Fruit fly (Drosophila melanogaster): ENCODE results near the gene Ance.

DNA sequence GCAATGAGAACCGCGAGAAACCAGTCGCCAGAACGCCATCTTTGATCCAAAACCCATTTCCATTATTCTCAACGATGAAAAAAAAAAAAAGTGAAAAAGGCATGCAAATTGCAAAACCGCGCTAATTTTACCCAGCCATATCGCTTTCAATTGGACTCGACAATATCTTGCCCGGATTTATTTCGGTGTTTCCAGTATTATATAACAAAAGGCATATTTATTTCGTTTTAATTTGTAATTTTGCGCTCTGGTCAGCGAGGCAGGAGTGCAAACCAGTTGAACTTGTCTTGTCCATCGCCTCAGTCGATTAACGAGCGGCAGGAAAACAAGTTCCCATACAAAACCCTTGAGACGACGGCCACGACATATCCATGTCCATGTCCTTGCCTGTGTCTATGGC, 15.5 kb upstream of the Ance start:
- TF ChIP-seq gl (tag; optimal IDR thresholded peaks at IDR 0.05) (no peak), Snoo (tag; optimal IDR thresholded peaks at IDR 0.05) (no peak), CG8301 (tag; optimal IDR thresholded peaks at IDR 0.05) (no peak), Pif1A (GFP tag; optimal IDR thresholded peaks at IDR 0.05) (no peak), CG9948 (tag; optimal IDR thresholded peaks at IDR 0.05) (no peak), rn (GFP tag; IDR thresholded peaks at IDR 0.05) (no peak), CG17806 (tag; optimal IDR thresholded peaks at IDR 0.05) (no peak), Pif1B (GFP tag; optimal IDR thresholded peaks at IDR 0.05) (no peak), CG12605 (GFP tag; IDR thresholded peaks at IDR 0.05) (no peak), D1 (tag; optimal IDR thresholded peaks at IDR 0.05) (no peak), CG15710 (tag; optimal IDR thresholded peaks at IDR 0.05) (no peak)
